Fruit fly (Drosophila melanogaster) whole organism, embryonic: ENCODE results near the gene Mms19.

Experiments
- CG12744 ChIP-seq: fragments of 200-800 bp; sonication (Bioruptor generic); optimal IDR thresholded peaks from 2 replicates; lab custom pipeline; 2016; ENCODE audit warnings: missing biosample characterization, missing genetic modification characterization
- CG15696 ChIP-seq: fragments of 200-800 bp; sonication (Bioruptor generic); optimal IDR thresholded peaks from 2 replicates; lab custom pipeline; 2019; ENCODE audit warnings: missing biosample characterization, mild to moderate bottlenecking, missing genetic modification characterization, moderate library complexity
- CG17802 ChIP-seq: fragments of 200-800 bp; sonication (Bioruptor generic); optimal IDR thresholded peaks from 2 replicates; lab custom pipeline; 2018; ENCODE audit warnings: missing biosample characterization, mild to moderate bottlenecking, missing genetic modification characterization, moderate library complexity
- CG3163 ChIP-seq: fragments of 200-800 bp; sonication (Bioruptor generic); optimal IDR thresholded peaks from 3 replicates; lab custom pipeline; 2016; ENCODE audit warnings: missing biosample characterization, missing genetic modification characterization
- CG6765 ChIP-seq: fragments of 200-800 bp; sonication (Bioruptor generic); optimal IDR thresholded peaks from 3 replicates; lab custom pipeline; 2017; ENCODE audit warnings: missing biosample characterization, mild to moderate bottlenecking, missing genetic modification characterization
- Dip3 ChIP-seq: fragments of 200-800 bp; sonication (Bioruptor generic); optimal IDR thresholded peaks from 3 replicates; lab custom pipeline; 2016; ENCODE audit warnings: missing biosample characterization, missing genetic modification characterization
- Hmx ChIP-seq: fragments of 200-800 bp; sonication (Bioruptor generic); optimal IDR thresholded peaks from 2 replicates; lab custom pipeline; 2016; ENCODE audit warnings: missing biosample characterization, missing genetic modification characterization
- Med ChIP-seq: fragments of 200-800 bp; sonication (Bioruptor generic); peaks from one replicate; lab custom pipeline; 2016; ENCODE audit warnings: missing biosample characterization, missing genetic modification characterization, mild to moderate bottlenecking, inconsistent platforms, moderate library complexity
- emc ChIP-seq: fragments of 200-800 bp; sonication (Bioruptor generic); optimal IDR thresholded peaks from 2 replicates; lab custom pipeline; 2016; ENCODE audit warnings: missing biosample characterization, missing genetic modification characterization
- grau ChIP-seq: fragments of 200-800 bp; optimal IDR thresholded peaks from 3 replicates; lab custom pipeline; 2019; ENCODE audit warnings: missing biosample characterization, mild to moderate bottlenecking, missing genetic modification characterization, moderate library complexity
- lola ChIP-seq, 3 experiments: fragments of >200 bp in 2 of 3; fragments of 200-800 bp in 1 of 3; sonication (Bioruptor generic) in 1 of 3; optimal IDR thresholded peaks; 2 replicates each; lab custom pipeline; 2017 to 2019; ENCODE audit warnings: missing biosample characterization in 3 of 3, missing genetic modification characterization in 3 of 3, mild to moderate bottlenecking in 1 of 3, moderate library complexity in 1 of 3
- oc ChIP-seq: fragments of 200-800 bp; sonication (Bioruptor generic); optimal IDR thresholded peaks from 2 replicates; lab custom pipeline; 2018; ENCODE audit warnings: missing biosample characterization, mild to moderate bottlenecking, missing genetic modification characterization, moderate library complexity
- usp ChIP-seq: fragments of >200 bp; optimal IDR thresholded peaks from 2 replicates; lab custom pipeline; 2017; ENCODE audit warnings: missing biosample characterization, missing genetic modification characterization

dm6 chr3R:5203796-5204195 lies 28.5 kb upstream of the Mms19 start:
- TF ChIP-seq lola (GFP tag; optimal IDR thresholded peaks at IDR 0.05; lab: Kevin White, UChicago) (no peak), Dip3 (GFP tag; lab: Kevin White, UChicago) (no peak), CG17802 (tag; lab: Kevin White, UChicago) (no peak), emc (GFP tag; lab: Kevin White, UChicago) (no peak), Hmx (GFP tag; lab: Kevin White, UChicago) (no peak), grau (tag; lab: Kevin White, UChicago) (no peak), CG6765 (no peak), CG15696 (tag; lab: Kevin White, UChicago) (no peak), Med (GFP tag; lab: Kevin White, UChicago) (no peak), CG12744 (GFP tag; lab: Kevin White, UChicago) (no peak), usp (GFP tag; lab: Kevin White, UChicago) (no peak), CG3163 (GFP tag; lab: Kevin White, UChicago) (no peak), oc (tag; lab: Kevin White, UChicago) (no peak)
